Worm (Caenorhabditis elegans): ENCODE data around the gene cdkr-3.

Gene cdkr-3

ce11 chrV:20310575-20310974 is 40.7 kb downstream of the cdkr-3 start, which contains the start of gene ZC15.10:
Gene ZC15.10, plus strand, starts transcription at chrV:20310736.
- TF ChIP-seq gmeb-1 (tag; optimal IDR thresholded peaks at IDR 0.05), result no peak
- TF ChIP-seq lin-13 (GFP tag; optimal IDR thresholded peaks at IDR 0.05), result no peak
- TF ChIP-seq elt-1 (tag; optimal IDR thresholded peaks at IDR 0.05), result no peak

- no peak for TF ChIP-seq nhr-11 (tag; optimal IDR thresholded peaks at IDR 0.05)
- no peak for TF ChIP-seq crh-2 (tag; optimal IDR thresholded peaks at IDR 0.05)
- no peak for TF ChIP-seq alr-1 (tag; optimal IDR thresholded peaks at IDR 0.05)
- TF ChIP-seq ZK546.5 (tag; optimal IDR thresholded peaks at IDR 0.05), result no peak
- TF ChIP-seq gmeb-1 (tag; optimal IDR thresholded peaks at IDR 0.05), result no peak
- TF ChIP-seq ceh-16 (tag; optimal IDR thresholded peaks at IDR 0.05), result no peak
- no peak for TF ChIP-seq F13H6.1 (tag; optimal IDR thresholded peaks at IDR 0.05)
- TF ChIP-seq dmd-4 (tag; optimal IDR thresholded peaks at IDR 0.05), result no peak
- TF ChIP-seq C34F6.9 (tag; optimal IDR thresholded peaks at IDR 0.05), result no peak
- TF ChIP-seq nhr-237 (tag; optimal IDR thresholded peaks at IDR 0.05), result no peak
These were observed 41.6 kb downstream of the cdkr-3 start, which contains the start of gene clec-262 for ce11 chrV:20311519-20311918. Gene clec-262, plus strand, starts transcription at chrV:20311819.

DNA sequence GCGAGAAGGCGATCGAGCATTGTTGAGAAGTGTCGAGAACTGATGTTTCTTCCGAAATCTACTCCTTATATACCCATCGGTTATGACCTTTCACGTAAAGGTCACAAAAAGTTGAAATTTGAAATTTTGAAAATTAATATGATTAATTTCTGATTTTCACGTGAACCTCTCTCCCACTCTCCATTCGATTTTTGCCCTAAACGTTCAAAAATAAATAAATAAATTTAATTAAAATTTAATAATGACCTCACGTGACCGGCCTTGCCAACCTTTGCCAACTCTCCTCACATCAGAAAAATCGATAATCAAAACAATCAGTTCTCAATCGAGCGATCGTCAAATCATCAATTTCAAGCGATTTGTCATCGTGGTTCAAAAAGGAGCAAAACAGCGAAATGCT is 47.5 kb downstream of the cdkr-3 start, which contains the start of gene Y113G7C.1:
Y113G7C.1 (plus strand) TSS at position 301 of the 400 bp plus-strand sequence.
- no peak for TF ChIP-seq unc-39 (tag; optimal IDR thresholded peaks at IDR 0.05)
- no peak for TF ChIP-seq mbf-1 (tag; optimal IDR thresholded peaks at IDR 0.05)
- TF ChIP-seq gmeb-1 (tag; optimal IDR thresholded peaks at IDR 0.05), result no peak
- TF ChIP-seq C34F6.9 (tag; optimal IDR thresholded peaks at IDR 0.05), result no peak
- TF ChIP-seq lin-13 (GFP tag; optimal IDR thresholded peaks at IDR 0.05), result no peak
- TF ChIP-seq snpc-4 (tag; optimal IDR thresholded peaks at IDR 0.05), result no peak
- no peak for TF ChIP-seq zag-1 (tag; optimal IDR thresholded peaks at IDR 0.05)
- no peak for TF ChIP-seq nhr-77 (tag; optimal IDR thresholded peaks at IDR 0.05)
- no peak for TF ChIP-seq sem-4 (tag; optimal IDR thresholded peaks at IDR 0.05)
- no peak for TF ChIP-seq sma-3 (GFP tag; optimal IDR thresholded peaks at IDR 0.05)
- TF ChIP-seq nhr-129 (tag; optimal IDR thresholded peaks at IDR 0.05), result no peak
- no peak for TF ChIP-seq elt-1 (tag; optimal IDR thresholded peaks at IDR 0.05)
- no peak for TF ChIP-seq sma-9 (GFP tag; optimal IDR thresholded peaks at IDR 0.05)
- TF ChIP-seq sma-9 (tag; optimal IDR thresholded peaks at IDR 0.05), result no peak
- no peak for TF ChIP-seq crh-2 (tag; optimal IDR thresholded peaks at IDR 0.05)
- TF ChIP-seq nhr-12 (tag; optimal IDR thresholded peaks at IDR 0.05), result no peak
- TF ChIP-seq peb-1 (tag; optimal IDR thresholded peaks at IDR 0.05), result no peak
- TF ChIP-seq elt-3 (tag; optimal IDR thresholded peaks at IDR 0.05), result no peak

Data from whole organism, L2 larva.